Fruit fly (Drosophila melanogaster) whole organism, wandering third instar larva: Measurements from ENCODE around the gene Ssu72.
A peak's percentile ranks its signal among the peaks of the same experiment; 100 is the strongest.

ENCODE experiments used
- Abd-B ChIP-seq: fragments of >200 bp; optimal IDR thresholded peaks from 2 replicates; lab custom pipeline; 2017; ENCODE audit warnings: missing biosample characterization, missing genetic modification characterization
- CG32264 ChIP-seq: fragments of 200-800 bp; sonication (Bioruptor generic); optimal IDR thresholded peaks from 2 replicates; lab custom pipeline; 2016; ENCODE audit warnings: missing biosample characterization, missing genetic modification characterization
- CG9705 ChIP-seq: fragments of 200-800 bp; sonication (Bioruptor generic); optimal IDR thresholded peaks from 2 replicates; lab custom pipeline; 2018; ENCODE audit warnings: missing biosample characterization, mild to moderate bottlenecking, missing genetic modification characterization
- CrebA ChIP-seq: fragments of 200-800 bp; sonication (Bioruptor generic); optimal IDR thresholded peaks from 2 replicates; lab custom pipeline; 2016; ENCODE audit warnings: missing biosample characterization, mild to moderate bottlenecking, missing genetic modification characterization, borderline replicate concordance
- Dif ChIP-seq: fragments of 200-275, 200-300 bp; sonication (Bioruptor generic); optimal IDR thresholded peaks from 2 replicates; lab custom pipeline; 2018; ENCODE audit warnings: missing biosample characterization, missing genetic modification characterization; ENCODE audit not compliant: partially characterized antibody
- GATAd ChIP-seq: sonication (Bioruptor generic); optimal IDR thresholded peaks from 2 replicates; lab custom pipeline; 2016; ENCODE audit warnings: missing biosample characterization, missing genetic modification characterization
- HLH106 ChIP-seq: fragments of 200-800 bp; optimal IDR thresholded peaks from 3 replicates; lab custom pipeline; 2019; ENCODE audit warnings: missing biosample characterization, mild to moderate bottlenecking, missing genetic modification characterization, moderate library complexity
- Hnf4 ChIP-seq: fragments of 200-800 bp; sonication (Bioruptor generic); optimal IDR thresholded peaks from 2 replicates; lab custom pipeline; 2016; ENCODE audit warnings: missing biosample characterization, mild to moderate bottlenecking, missing genetic modification characterization
- Hr78 ChIP-seq: fragments of >200 bp; optimal IDR thresholded peaks from 2 replicates; lab custom pipeline; 2017; ENCODE audit warnings: missing biosample characterization, missing genetic modification characterization
- Hr83 ChIP-seq: fragments of 200-300 bp; sonication (Bioruptor generic); optimal IDR thresholded peaks from 2 replicates; lab custom pipeline; 2016; ENCODE audit warnings: missing biosample characterization, mild to moderate bottlenecking, missing genetic modification characterization, moderate library complexity; ENCODE audit not compliant: poor library complexity, severe bottlenecking
- Jra ChIP-seq: sonication (Bioruptor generic); optimal IDR thresholded peaks from 2 replicates; lab custom pipeline; 2016; ENCODE audit warnings: missing biosample characterization, missing genetic modification characterization
- Mio ChIP-seq: sonication (Bioruptor generic); optimal IDR thresholded peaks from 2 replicates; lab custom pipeline; 2016; ENCODE audit warnings: missing biosample characterization, missing genetic modification characterization
- Myc ChIP-seq: fragments of >200 bp; optimal IDR thresholded peaks from 2 replicates; lab custom pipeline; 2017
- N ChIP-seq: fragments of >200 bp; optimal IDR thresholded peaks from 2 replicates; lab custom pipeline; 2018; ENCODE audit warnings: missing biosample characterization, missing external identifiers, missing genetic modification characterization
- OdsH ChIP-seq: fragments of 200-800 bp; sonication (Bioruptor generic); optimal IDR thresholded peaks from 2 replicates; lab custom pipeline; 2016; ENCODE audit warnings: missing biosample characterization, mild to moderate bottlenecking, missing genetic modification characterization
- Rel ChIP-seq, 2 experiments: fragments of 200-800 bp; sonication (Bioruptor generic) in 1 of 2; optimal IDR thresholded peaks; 2 replicates in 1 of 2; 3 replicates in 1 of 2; lab custom pipeline; 2016 to 2019; ENCODE audit warnings: mild to moderate bottlenecking in 2 of 2, missing biosample characterization in 2 of 2, missing genetic modification characterization in 2 of 2, moderate library complexity in 1 of 2
- Sp1 ChIP-seq: fragments of 200-800 bp; sonication (Bioruptor generic); optimal IDR thresholded peaks from 3 replicates; lab custom pipeline; 2019; ENCODE audit warnings: missing biosample characterization, mild to moderate bottlenecking, missing genetic modification characterization, moderate library complexity
- br ChIP-seq: fragments of 200-800 bp; sonication (Bioruptor generic); optimal IDR thresholded peaks from 2 replicates; lab custom pipeline; 2016; ENCODE audit warnings: missing biosample characterization, missing genetic modification characterization
- brk ChIP-seq: fragments of 200-800 bp; sonication (Bioruptor generic); optimal IDR thresholded peaks from 2 replicates; lab custom pipeline; 2016; ENCODE audit warnings: missing biosample characterization, mild to moderate bottlenecking, missing genetic modification characterization
- dl ChIP-seq, 2 experiments: fragments of 175-275, 200-275 bp in 1 of 2; fragments of 200-275 bp in 1 of 2; sonication (Bioruptor generic); optimal IDR thresholded peaks; lab custom pipeline; 2018; ENCODE audit warnings: mild to moderate bottlenecking in 2 of 2, missing biosample characterization in 2 of 2, missing genetic modification characterization in 2 of 2, moderate library complexity in 2 of 2; ENCODE audit not compliant: partially characterized antibody in 2 of 2, insufficient read depth in 1 of 2
- dmrt93B ChIP-seq: fragments of 200-800 bp; sonication (Bioruptor generic); optimal IDR thresholded peaks from 2 replicates; lab custom pipeline; 2018; ENCODE audit warnings: missing biosample characterization, mild to moderate bottlenecking, missing genetic modification characterization
- dsf ChIP-seq: sonication (Bioruptor generic); optimal IDR thresholded peaks from 2 replicates; lab custom pipeline; 2016; ENCODE audit warnings: missing biosample characterization, missing genetic modification characterization, borderline replicate concordance
- ey ChIP-seq: fragments of 200-800 bp; sonication (Bioruptor generic); optimal IDR thresholded peaks from 2 replicates; lab custom pipeline; 2016; ENCODE audit warnings: missing biosample characterization, missing genetic modification characterization
- foxo ChIP-seq, 2 experiments: fragments of 200-800 bp; sonication (Bioruptor generic); optimal IDR thresholded peaks; 2 replicates in 1 of 2; 3 replicates in 1 of 2; lab custom pipeline; 2016 to 2017; ENCODE audit warnings: missing biosample characterization in 2 of 2, missing genetic modification characterization in 2 of 2
- fru ChIP-seq: fragments of 200-800 bp; sonication (Bioruptor generic); optimal IDR thresholded peaks from 3 replicates; lab custom pipeline; 2016; ENCODE audit warnings: missing biosample characterization, mild to moderate bottlenecking, missing genetic modification characterization
- h ChIP-seq: fragments of 200-800 bp; sonication (Bioruptor generic); optimal IDR thresholded peaks from 3 replicates; lab custom pipeline; 2016; ENCODE audit warnings: missing biosample characterization, mild to moderate bottlenecking, missing genetic modification characterization
- jim ChIP-seq: fragments of 175-275, 200-325 bp; sonication (Bioruptor generic); optimal IDR thresholded peaks from 2 replicates; lab custom pipeline; 2016; ENCODE audit warnings: missing biosample characterization, mild to moderate bottlenecking, missing genetic modification characterization
- pan ChIP-seq: fragments of >200 bp; optimal IDR thresholded peaks from 2 replicates; lab custom pipeline; 2017
- psq ChIP-seq: fragments of 200-800 bp; sonication (Bioruptor generic); optimal IDR thresholded peaks from 3 replicates; lab custom pipeline; 2017; ENCODE audit warnings: missing biosample characterization, mild to moderate bottlenecking, missing genetic modification characterization, moderate library complexity
- rgr ChIP-seq: fragments of 200-800 bp; sonication (Bioruptor generic); optimal IDR thresholded peaks from 3 replicates; lab custom pipeline; 2016; ENCODE audit warnings: missing biosample characterization, mild to moderate bottlenecking, missing genetic modification characterization
- sage ChIP-seq: fragments of 200-800 bp; sonication (Bioruptor generic); optimal IDR thresholded peaks from 2 replicates; lab custom pipeline; 2016; ENCODE audit warnings: missing biosample characterization, mild to moderate bottlenecking, missing genetic modification characterization
- tai ChIP-seq: sonication (Bioruptor generic); optimal IDR thresholded peaks from 2 replicates; lab custom pipeline; 2016; ENCODE audit warnings: missing biosample characterization, missing genetic modification characterization
- woc ChIP-seq: sonication (Bioruptor generic); optimal IDR thresholded peaks from 2 replicates; lab custom pipeline; 2016; ENCODE audit warnings: missing biosample characterization, mild to moderate bottlenecking, missing genetic modification characterization

Gene Ssu72

dm6 chrX:19622924-19623323 is 41.4 kb upstream of the Ssu72 start, which contains the start of the genes Naa20A and MKP-4:
Gene Naa20A, minus strand, starts transcription at chrX:19623074.
Gene MKP-4, plus strand, starts transcription at chrX:19623114.
- TF ChIP-seq CG32264 (GFP tag; lab: Kevin White, UChicago) (no peak), CrebA (GFP tag; lab: Kevin White, UChicago) (no peak), brk (GFP tag; lab: Kevin White, UChicago) (no peak), Hnf4 (GFP tag; lab: Kevin White, UChicago) (no peak), dmrt93B (GFP tag; lab: Kevin White, UChicago) (no peak), fru (GFP tag; lab: Kevin White, UChicago) (no peak), CG9705 (GFP tag; lab: Kevin White, UChicago) (no peak), HLH106 (tag; lab: Kevin White, UChicago) (no peak)

- TF ChIP-seq Hnf4 (GFP tag; lab: Kevin White, UChicago): no peak
- TF ChIP-seq Dif (GFP tag; lab: Kevin White, UChicago): no peak
- no peak for TF ChIP-seq fru (GFP tag; lab: Kevin White, UChicago)
- TF ChIP-seq h: no peak
- TF ChIP-seq Sp1 (GFP tag; lab: Kevin White, UChicago): no peak
- TF ChIP-seq rgr: no peak
- TF ChIP-seq dmrt93B (GFP tag; lab: Kevin White, UChicago): no peak
- TF ChIP-seq br (GFP tag; lab: Kevin White, UChicago): no peak
- no peak for TF ChIP-seq Hr83 (GFP tag; lab: Kevin White, UChicago)
- no peak for TF ChIP-seq foxo (GFP tag; optimal IDR thresholded peaks at IDR 0.05; lab: Kevin White, UChicago)
- TF ChIP-seq Rel (GFP tag; optimal IDR thresholded peaks at IDR 0.05; lab: Kevin White, UChicago): no peak
- no peak for TF ChIP-seq Rel (tag; optimal IDR thresholded peaks at IDR 0.05; lab: Kevin White, UChicago)
Observed at dm6 chrX:19625405-19625804, 39.0 kb upstream of the Ssu72 start, which contains the start of gene CG14212. Gene CG14212, plus strand, starts transcription at chrX:19625705.

dm6 chrX:19631365-19631832 is 33.0 kb upstream of the Ssu72 start:
- peak; percentile 91 for TF ChIP-seq Dif (GFP tag; lab: Kevin White, UChicago)
- peak in 1 of 2 experiments; percentile 76 for TF ChIP-seq dl (GFP tag; optimal IDR thresholded peaks at IDR 0.05; lab: Kevin White, UChicago; ENCODE audit: insufficient read depth in 1 of 2, partially characterized antibody in 2 of 2)
- TF ChIP-seq N (GFP tag; lab: Kevin White, UChicago): peak; percentile 83
- TF ChIP-seq GATAd (GFP tag; lab: Kevin White, UChicago): no peak
- peak; percentile 42 for TF ChIP-seq fru (GFP tag; lab: Kevin White, UChicago)
- TF ChIP-seq woc (GFP tag; lab: Kevin White, UChicago): no peak
- no peak for TF ChIP-seq CG9705 (GFP tag; lab: Kevin White, UChicago)
- TF ChIP-seq psq (GFP tag; lab: Kevin White, UChicago): peak; percentile 33
- no peak for TF ChIP-seq br (GFP tag; lab: Kevin White, UChicago)
- no peak for TF ChIP-seq Rel (GFP tag; optimal IDR thresholded peaks at IDR 0.05; lab: Kevin White, UChicago)
- TF ChIP-seq Rel (tag; optimal IDR thresholded peaks at IDR 0.05; lab: Kevin White, UChicago): no peak
- TF ChIP-seq Sp1 (GFP tag; lab: Kevin White, UChicago): peak; percentile 4
- TF ChIP-seq Hr83 (GFP tag; lab: Kevin White, UChicago): no peak

- peak; percentile 43 for TF ChIP-seq h
- TF ChIP-seq dl (GFP tag; optimal IDR thresholded peaks at IDR 0.05; lab: Kevin White, UChicago; ENCODE audit: insufficient read depth in 1 of 2, partially characterized antibody in 2 of 2): peak in 1 of 2 experiments; percentile 58
- TF ChIP-seq N (GFP tag; lab: Kevin White, UChicago): no peak
- TF ChIP-seq Jra: no peak
- TF ChIP-seq jim: no peak
- no peak for TF ChIP-seq tai (GFP tag; lab: Kevin White, UChicago)
- no peak for TF ChIP-seq Hr78 (GFP tag; lab: Kevin White, UChicago)
- TF ChIP-seq Hr83 (GFP tag; lab: Kevin White, UChicago): no peak
- TF ChIP-seq dsf (GFP tag; lab: Kevin White, UChicago): no peak
- no peak for TF ChIP-seq OdsH (GFP tag; lab: Kevin White, UChicago)
- TF ChIP-seq foxo (GFP tag; optimal IDR thresholded peaks at IDR 0.05; lab: Kevin White, UChicago): peak in 1 of 2 experiments; percentile 21
- no peak for TF ChIP-seq Rel (GFP tag; optimal IDR thresholded peaks at IDR 0.05; lab: Kevin White, UChicago)
- TF ChIP-seq Rel (tag; optimal IDR thresholded peaks at IDR 0.05; lab: Kevin White, UChicago): peak; percentile 32
- peak; percentile 13 for TF ChIP-seq br (GFP tag; lab: Kevin White, UChicago)
- peak; percentile 79 for TF ChIP-seq psq (GFP tag; lab: Kevin White, UChicago)
- peak; percentile 78 for TF ChIP-seq Dif (GFP tag; lab: Kevin White, UChicago)
- no peak for TF ChIP-seq Hnf4 (GFP tag; lab: Kevin White, UChicago)
- TF ChIP-seq CG32264 (GFP tag; lab: Kevin White, UChicago): no peak
- no peak for TF ChIP-seq GATAd (GFP tag; lab: Kevin White, UChicago)
- TF ChIP-seq Myc (lab: Kevin White, UChicago): peak; percentile 52
- no peak for TF ChIP-seq CrebA (GFP tag; lab: Kevin White, UChicago)
- TF ChIP-seq HLH106 (tag; lab: Kevin White, UChicago): no peak
- TF ChIP-seq Mio (GFP tag; lab: Kevin White, UChicago): no peak
- no peak for TF ChIP-seq pan (lab: Kevin White, UChicago)
- peak; percentile 33 for TF ChIP-seq rgr
- peak; percentile 16 for TF ChIP-seq Sp1 (GFP tag; lab: Kevin White, UChicago)
- no peak for TF ChIP-seq Abd-B
- no peak for TF ChIP-seq ey
- peak; percentile 27 for TF ChIP-seq fru (GFP tag; lab: Kevin White, UChicago)
- no peak for TF ChIP-seq sage (GFP tag; lab: Kevin White, UChicago)
Observed at dm6 chrX:19637002-19637420, 27.4 kb upstream of the Ssu72 start.
